Fruit fly (Drosophila melanogaster) whole organism, adult: ENCODE results near the gene RfC3.

Source experiments
- Hr96 ChIP-seq: fragments of 200-800 bp; sonication (Bioruptor generic); optimal IDR thresholded peaks from 2 replicates; lab custom pipeline; 2016; ENCODE audit warnings: missing biosample characterization, missing genetic modification characterization
- kay ChIP-seq: fragments of 200-800 bp; sonication (Bioruptor generic); peaks from one replicate; lab custom pipeline; 2016; ENCODE audit warnings: missing biosample characterization, missing genetic modification characterization, borderline replicate concordance

dm6 chr2L:10375464-10376236 is 43.3 kb upstream of the RfC3 start, which contains the start of the genes CG33303 and dpr19:
- no peak for TF ChIP-seq kay (GFP tag; lab: Kevin White, UChicago)
- no peak for TF ChIP-seq Hr96 (GFP tag; lab: Kevin White, UChicago)
